Worm (Caenorhabditis elegans) whole organism, mixed stage, embryonic: ENCODE measurements around the gene fbxa-154.
"Not testable (repeated sequence)": the region's sequence is repeated elsewhere in the genome, so short reads cannot be mapped to it uniquely, and the experiment has no call there.

Experiments used
- bed-3 ChIP-seq: fragments of 200-800 bp; sonication (Bioruptor generic); optimal IDR thresholded peaks from 3 replicates; lab custom pipeline; 2018; ENCODE audit warnings: mild to moderate bottlenecking, missing genetic modification characterization, moderate library complexity, missing compliant biosample characterization
- blmp-1 ChIP-seq: fragments of 150-350 bp; optimal IDR thresholded peaks from 2 replicates; lab custom pipeline; 2014; ENCODE audit warnings: missing biosample characterization, missing genetic modification characterization
- ceh-39 ChIP-seq: fragments of 150-350 bp; optimal IDR thresholded peaks from 2 replicates; lab custom pipeline; 2014; ENCODE audit warnings: missing biosample characterization, missing genetic modification characterization
- ceh-43 ChIP-seq: fragments of 200-800 bp; sonication (Bioruptor generic); optimal IDR thresholded peaks from 2 replicates; lab custom pipeline; 2018; ENCODE audit warnings: mild to moderate bottlenecking, missing genetic modification characterization, moderate library complexity, missing compliant biosample characterization
- ceh-83 ChIP-seq: fragments of 200-800 bp; sonication (Bioruptor generic); optimal IDR thresholded peaks from 2 replicates; lab custom pipeline; 2018; ENCODE audit warnings: mild to moderate bottlenecking, missing genetic modification characterization, missing compliant biosample characterization
- ces-1 ChIP-seq: fragments of 150-350 bp; optimal IDR thresholded peaks from 2 replicates; lab custom pipeline; 2014; ENCODE audit warnings: missing biosample characterization, missing genetic modification reagents, missing genetic modification characterization
- cnd-1 ChIP-seq: fragments of 200-800 bp; sonication (Bioruptor generic); optimal IDR thresholded peaks from 2 replicates; lab custom pipeline; 2018; ENCODE audit warnings: mild to moderate bottlenecking, missing genetic modification characterization, missing compliant biosample characterization
- drap-1 ChIP-seq: fragments of 200-800 bp; sonication (Bioruptor generic); optimal IDR thresholded peaks from 3 replicates; lab custom pipeline; 2018; ENCODE audit warnings: mild to moderate bottlenecking, missing genetic modification characterization, missing compliant biosample characterization
- elt-1 ChIP-seq: sonication (generic microtip); optimal IDR thresholded peaks from 2 replicates; lab custom pipeline; 2017; ENCODE audit warnings: missing genetic modification characterization, mild to moderate bottlenecking, missing compliant biosample characterization, antibody characterized with exemption, moderate library complexity, borderline replicate concordance; ENCODE audit not compliant: insufficient read depth
- elt-3 ChIP-seq: fragments of 150-350 bp; optimal IDR thresholded peaks from 2 replicates; lab custom pipeline; 2014; ENCODE audit warnings: missing biosample characterization, missing genetic modification characterization
- hlh-1 ChIP-seq: fragments of 150-350 bp; optimal IDR thresholded peaks from 2 replicates; lab custom pipeline; 2014; ENCODE audit warnings: missing biosample characterization, missing genetic modification reagents, missing genetic modification characterization
- lin-13 ChIP-seq: fragments of 150-350 bp; optimal IDR thresholded peaks from 2 replicates; lab custom pipeline; 2014; ENCODE audit warnings: missing biosample characterization, missing genetic modification characterization
- lsy-2 ChIP-seq: fragments of 150-350 bp; optimal IDR thresholded peaks from 2 replicates; lab custom pipeline; 2014; ENCODE audit warnings: missing biosample characterization, missing genetic modification characterization
- mab-5 ChIP-seq: fragments of 150-350 bp; optimal IDR thresholded peaks from 2 replicates; lab custom pipeline; 2014; ENCODE audit warnings: missing biosample characterization, missing genetic modification characterization
- mls-2 ChIP-seq: sonication (generic microtip); optimal IDR thresholded peaks from 2 replicates; lab custom pipeline; 2016; ENCODE audit warnings: mild to moderate bottlenecking, missing genetic modification characterization, moderate library complexity, missing compliant biosample characterization
- nhr-12 ChIP-seq: fragments of 150-350 bp; optimal IDR thresholded peaks from 2 replicates; lab custom pipeline; 2014; ENCODE audit warnings: missing biosample characterization, missing genetic modification characterization
- nhr-237 ChIP-seq: fragments of 150-350 bp; optimal IDR thresholded peaks from 2 replicates; lab custom pipeline; 2014; ENCODE audit warnings: missing biosample characterization, missing genetic modification characterization
- nhr-28 ChIP-seq: fragments of 150-350 bp; optimal IDR thresholded peaks from 2 replicates; lab custom pipeline; 2014; ENCODE audit warnings: missing biosample characterization, missing genetic modification characterization
- nhr-76 ChIP-seq: sonication (generic microtip); optimal IDR thresholded peaks from 2 replicates; lab custom pipeline; 2017; ENCODE audit warnings: missing biosample characterization, missing genetic modification characterization
- pha-4 ChIP-seq: fragments of 150-350 bp; optimal IDR thresholded peaks from 2 replicates; lab custom pipeline; 2018; ENCODE audit warnings: missing biosample characterization, missing genetic modification reagents, missing genetic modification characterization
- sem-2 ChIP-seq: fragments of 200-800 bp; sonication (Bioruptor generic); optimal IDR thresholded peaks from 2 replicates; lab custom pipeline; 2018; ENCODE audit warnings: mild to moderate bottlenecking, missing genetic modification characterization, missing compliant biosample characterization
- snpc-4 ChIP-seq: fragments of 150-350 bp; optimal IDR thresholded peaks from 2 replicates; lab custom pipeline; 2014; ENCODE audit warnings: missing biosample characterization, missing genetic modification characterization
- sptf-1 ChIP-seq: sonication (generic microtip); optimal IDR thresholded peaks from 2 replicates; lab custom pipeline; 2017; ENCODE audit warnings: mild to moderate bottlenecking, missing genetic modification characterization, moderate library complexity, missing compliant biosample characterization
- unc-120 ChIP-seq: sonication (generic microtip); optimal IDR thresholded peaks from 2 replicates; lab custom pipeline; 2017; ENCODE audit warnings: missing genetic modification characterization, missing compliant biosample characterization; ENCODE audit not compliant: poor library complexity, severe bottlenecking
- unc-62 ChIP-seq: fragments of 150-350 bp; optimal IDR thresholded peaks from 2 replicates; lab custom pipeline; 2014; ENCODE audit warnings: missing biosample characterization, missing genetic modification reagents, missing genetic modification characterization
- ztf-11 ChIP-seq: fragments of 150-350 bp; optimal IDR thresholded peaks from 2 replicates; lab custom pipeline; 2014; ENCODE audit warnings: missing biosample characterization, missing genetic modification characterization

The fbxa-154 gene

ce11 chrV:15647536-15648085 lies 42.7 kb upstream of the fbxa-154 start, which contains the start of the genes C55A1.7 and C55A1.6:
C55A1.7 (minus strand) TSS chrV:15647636.
C55A1.6 (plus strand) TSS chrV:15648035.
- TF ChIP-seq pha-4: peak; percentile 10
- TF ChIP-seq, all 35 proteins: peak for 1; not testable (repeated sequence) for 34

DNA sequence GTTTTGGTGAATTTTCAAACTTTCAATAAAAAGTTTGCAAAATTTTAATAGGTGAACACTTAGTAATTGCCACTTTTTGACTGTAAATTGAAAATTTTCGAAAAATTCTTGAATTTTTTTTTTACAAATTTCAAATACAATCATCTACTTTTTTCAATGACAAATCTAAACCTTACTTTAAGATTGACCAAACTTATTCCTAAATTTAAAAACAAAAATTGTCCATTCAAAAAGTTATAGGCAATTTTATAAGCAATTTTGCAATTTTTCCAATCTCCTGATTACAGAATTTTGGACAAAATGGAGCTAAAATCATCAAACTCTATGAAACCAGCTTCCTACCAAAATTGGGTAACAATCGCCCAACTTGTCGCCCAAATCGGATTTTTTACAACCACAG lies 39.6 kb upstream of the fbxa-154 start, which contains the start of gene str-23:
TSS of gene str-23 (plus strand) at position 301 of the 400 bp plus-strand sequence.
- TF ChIP-seq cnd-1 (tag; lab: Kevin White, UChicago): no peak
- TF ChIP-seq, all 35 proteins: peak for 0

DNA sequence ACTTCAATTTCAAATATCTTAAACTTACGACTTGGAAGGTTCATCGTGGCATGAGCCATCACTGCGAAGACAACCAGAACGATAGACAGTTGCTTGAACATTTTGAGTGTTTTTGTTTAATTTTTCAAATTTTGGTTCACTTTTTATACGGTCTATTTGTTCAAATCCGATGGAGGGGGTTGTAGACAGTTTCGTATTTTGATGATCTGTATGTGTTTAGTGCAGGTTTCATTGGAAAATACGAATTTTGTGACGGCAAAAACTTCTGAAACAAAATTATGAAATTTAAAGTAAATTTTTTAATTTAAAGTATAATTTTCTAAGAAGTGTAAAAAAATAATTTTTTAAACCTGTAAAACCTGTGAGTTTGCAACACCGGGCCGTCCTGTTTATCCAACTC lies 38.2 kb upstream of the fbxa-154 start, which contains the start of gene C55A1.4:
TSS of gene C55A1.4 (minus strand) at position 101 of the 400 bp plus-strand sequence.
- TF ChIP-seq nhr-76 (tag; lab: Kevin White, UChicago); mab-5 (tag; lab: Kevin White, UChicago); drap-1 (GFP tag; lab: Kevin White, UChicago): not testable (repeated sequence)

DNA sequence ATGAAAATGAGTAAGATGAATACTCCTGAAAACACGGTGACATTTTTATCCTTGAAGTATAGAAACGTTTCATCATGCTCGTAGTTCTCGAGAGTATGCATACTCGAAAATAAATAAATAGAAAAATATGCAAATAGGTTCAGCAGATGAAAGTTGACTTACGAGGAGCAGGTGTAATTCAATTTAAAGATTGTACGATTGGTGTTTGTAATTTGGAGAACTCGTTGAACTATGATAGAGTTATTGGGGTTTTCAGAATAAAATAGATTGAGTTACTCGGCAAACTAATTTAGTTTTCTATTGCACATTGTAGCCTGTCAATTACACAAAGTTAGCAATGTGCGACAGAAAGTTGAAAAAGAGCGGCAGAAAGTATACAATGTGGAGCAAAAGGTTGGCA lies 33.9 kb upstream of the fbxa-154 start, which contains the start of gene srz-44:
TSS of gene srz-44 (minus strand) at position 101 of the 400 bp plus-strand sequence.
- peak; percentile 13 for TF ChIP-seq ces-1 (GFP tag; lab: Kevin White, UChicago)
- TF ChIP-seq sptf-1 (tag; lab: Kevin White, UChicago): no peak

- TF ChIP-seq hlh-1 (tag; lab: Kevin White, UChicago) (no peak), ceh-43 (GFP tag; lab: Kevin White, UChicago) (no peak), nhr-237 (tag; lab: Kevin White, UChicago) (no peak), elt-1 (no peak), snpc-4 (tag; lab: Kevin White, UChicago) (no peak), cnd-1 (tag; lab: Kevin White, UChicago) (no peak), nhr-12 (tag; lab: Kevin White, UChicago) (no peak), ceh-83 (GFP tag; lab: Kevin White, UChicago) (no peak), nhr-76 (tag; lab: Kevin White, UChicago) (no peak), ztf-11 (tag; lab: Kevin White, UChicago) (no peak), sem-2 (GFP tag; lab: Kevin White, UChicago) (no peak), sptf-1 (tag; lab: Kevin White, UChicago) (no peak), unc-120 (tag; lab: Kevin White, UChicago) (no peak), lin-13 (tag; lab: Kevin White, UChicago) (no peak)
Measured at ce11 chrV:15629543-15629942, 24.6 kb upstream of the fbxa-154 start, which contains the start of gene str-248. str-248 (minus strand) TSS chrV:15629643.

DNA sequence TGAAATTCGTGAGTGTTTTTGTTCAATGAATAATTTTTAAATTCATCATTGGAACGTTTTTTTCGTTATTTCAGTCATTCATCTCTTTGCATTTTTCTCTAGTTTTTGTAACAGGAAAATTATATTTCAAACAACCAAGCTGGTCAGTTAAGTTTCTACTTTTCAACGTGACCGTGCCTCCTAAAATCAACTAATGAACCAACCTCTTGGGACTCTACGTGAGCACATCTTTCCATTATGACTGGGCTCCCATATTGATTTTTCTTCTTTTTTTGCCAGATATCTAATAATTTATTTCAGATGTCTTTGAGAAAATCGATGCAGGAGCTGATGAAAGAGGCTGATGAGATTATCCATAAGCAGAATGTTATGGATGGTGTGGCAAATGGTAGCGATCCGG lies 20.6 kb upstream of the fbxa-154 start, which contains the start of gene C55A1.11:
TSS of gene C55A1.11 (plus strand) at position 301 of the 400 bp plus-strand sequence.
- no peak for TF ChIP-seq ztf-11 (tag; lab: Kevin White, UChicago)
- no peak for TF ChIP-seq drap-1 (GFP tag; lab: Kevin White, UChicago)
- no peak for TF ChIP-seq lsy-2
- no peak for TF ChIP-seq elt-1
- TF ChIP-seq unc-62: no peak
- no peak for TF ChIP-seq unc-120 (tag; lab: Kevin White, UChicago)
- no peak for TF ChIP-seq nhr-237 (tag; lab: Kevin White, UChicago)
- TF ChIP-seq ceh-39 (tag; lab: Kevin White, UChicago): no peak
- no peak for TF ChIP-seq mls-2 (tag; lab: Kevin White, UChicago)
- no peak for TF ChIP-seq bed-3 (GFP tag; lab: Kevin White, UChicago)
- no peak for TF ChIP-seq blmp-1 (tag; lab: Kevin White, UChicago)
- no peak for TF ChIP-seq snpc-4 (tag; lab: Kevin White, UChicago)

DNA sequence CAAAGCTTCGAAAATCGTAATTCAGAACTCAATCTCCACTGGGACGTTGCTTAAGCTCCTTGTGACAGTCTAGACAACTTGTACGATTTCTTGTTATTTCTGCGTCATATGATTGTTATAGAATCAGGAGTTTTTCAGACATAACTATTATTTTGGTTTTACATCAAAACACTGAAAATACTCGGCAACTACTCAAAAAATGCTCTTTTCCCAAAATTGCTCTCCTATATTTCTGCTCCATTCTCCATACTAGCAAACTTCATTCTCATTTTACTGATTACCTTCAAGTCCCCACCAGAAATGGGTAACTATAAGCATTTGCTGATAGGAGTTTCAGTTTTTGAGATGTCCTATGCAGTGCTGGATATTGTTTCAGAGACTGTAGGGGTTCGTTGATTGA lies 16.6 kb upstream of the fbxa-154 start, which contains the start of gene C55A1.1:
TSS of gene C55A1.1 (plus strand) at position 301 of the 400 bp plus-strand sequence.
- TF ChIP-seq elt-3 (no peak), nhr-28 (tag; lab: Kevin White, UChicago) (no peak)
